Worm (Caenorhabditis elegans) whole organism, L4 larva: ENCODE measurements around the gene srh-297.
"Not testable (repeated sequence)": the region's sequence is repeated elsewhere in the genome, so short reads cannot be mapped to it uniquely, and the experiment has no call there.

Source experiments
- F37D6.2 ChIP-seq: sonication (generic microtip); optimal IDR thresholded peaks from 2 replicates; lab custom pipeline; 2016; ENCODE audit warnings: mild to moderate bottlenecking, missing genetic modification characterization, missing compliant biosample characterization
- Y105C5A.15 ChIP-seq: fragments of 200-800 bp; sonication (Bioruptor generic); IDR thresholded peaks from 2 replicates; pipeline ENCODE4 v1.3.6; 2022; ENCODE audit warnings: missing genetic modification characterization, missing compliant biosample characterization
- arid-1 ChIP-seq: fragments of 200-800 bp; sonication (Bioruptor generic); conservative IDR thresholded peaks from 2 replicates; pipeline ENCODE4 v1.3.6; 2022; ENCODE audit warnings: missing genetic modification reagents, missing genetic modification characterization, missing compliant biosample characterization
- lin-38 ChIP-seq: fragments of 200-800 bp; sonication (Bioruptor generic); IDR thresholded peaks from 2 replicates; pipeline ENCODE4 v1.3.6; 2022; ENCODE audit warnings: missing genetic modification reagents, missing genetic modification characterization, missing compliant biosample characterization
- lin-39 ChIP-seq: fragments of 150-350 bp; optimal IDR thresholded peaks from 2 replicates; lab custom pipeline; 2014; ENCODE audit warnings: missing biosample characterization, missing genetic modification reagents, missing genetic modification characterization
- nhr-102 ChIP-seq: sonication (generic microtip); optimal IDR thresholded peaks from 2 replicates; lab custom pipeline; 2016; ENCODE audit warnings: mild to moderate bottlenecking, missing genetic modification characterization, moderate library complexity, missing compliant biosample characterization
- snpc-4 ChIP-seq: fragments of 150-350 bp; optimal IDR thresholded peaks from 2 replicates; lab custom pipeline; 2014; ENCODE audit warnings: missing biosample characterization, missing genetic modification characterization
- unc-39 ChIP-seq: sonication (generic microtip); optimal IDR thresholded peaks from 2 replicates; lab custom pipeline; 2017; ENCODE audit warnings: missing biosample characterization, missing genetic modification characterization
- ztf-11 ChIP-seq: fragments of 150-350 bp; optimal IDR thresholded peaks from 2 replicates; lab custom pipeline; 2014; ENCODE audit warnings: missing biosample characterization, missing genetic modification characterization

DNA sequence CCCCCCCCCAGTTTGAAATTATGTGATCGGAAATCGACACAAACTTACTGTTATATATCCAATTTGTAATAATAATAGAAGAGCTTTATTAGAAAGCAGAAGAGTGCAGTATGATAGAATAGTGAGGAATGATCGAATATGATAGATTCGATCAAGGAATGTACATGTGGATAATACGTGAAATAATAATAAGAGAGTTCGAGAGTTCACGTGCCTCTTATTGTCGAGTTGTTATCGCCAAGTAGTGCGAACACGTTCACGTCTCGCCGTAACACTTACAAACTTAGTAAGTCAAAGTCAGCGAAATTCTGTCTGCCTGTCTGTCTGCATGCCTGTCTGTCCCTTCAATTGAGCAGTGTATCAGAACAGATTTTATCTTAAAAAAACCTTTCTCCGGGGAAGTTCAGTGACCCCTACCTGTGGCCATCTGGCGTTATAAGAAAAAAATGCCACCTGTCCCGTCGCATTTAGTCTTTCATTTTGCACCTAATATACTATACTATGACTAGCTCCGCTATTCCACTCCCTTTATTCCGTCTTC, 47.0 kb downstream of the srh-297 start, which contains the start of the genes Y27F2A.6 and Y27F2A.8:
- TF ChIP-seq ztf-11 (tag; lab: Kevin White, UChicago); nhr-102 (tag; lab: Kevin White, UChicago); lin-39 (tag; lab: Kevin White, UChicago); arid-1; lin-38 (GFP tag; lab: Robert Waterston, UW); F37D6.2 (tag; lab: Kevin White, UChicago); snpc-4 (tag; lab: Kevin White, UChicago); Y105C5A.15 (GFP tag; lab: Robert Waterston, UW); unc-39 (tag; lab: Kevin White, UChicago): not testable (repeated sequence)
